Fruit fly (Drosophila melanogaster) whole organism, embryonic: ENCODE measurements around the gene CG43319.
A peak's percentile ranks its signal among the peaks of the same experiment; 100 is the strongest.

ENCODE experiments used
- B-H1 ChIP-seq: fragments of 200-800 bp; sonication (Bioruptor generic); IDR thresholded peaks from 3 replicates; pipeline ENCODE4 v1.3.6; 2022; ENCODE audit warnings: missing biosample characterization, missing genetic modification characterization
- BtbVII ChIP-seq: fragments of 200-800 bp; sonication (Bioruptor generic); optimal IDR thresholded peaks from 3 replicates; lab custom pipeline; 2017; ENCODE audit warnings: missing biosample characterization, mild to moderate bottlenecking, missing genetic modification characterization
- CG10543 ChIP-seq: fragments of 200-800 bp; sonication (Bioruptor generic); optimal IDR thresholded peaks from 3 replicates; lab custom pipeline; 2017; ENCODE audit warnings: missing biosample characterization, mild to moderate bottlenecking, missing genetic modification characterization, moderate library complexity
- CG11456 ChIP-seq: fragments of 200-800 bp; sonication (Bioruptor generic); IDR thresholded peaks from 3 replicates; pipeline ENCODE4 v1.3.6; 2022; ENCODE audit warnings: missing biosample characterization, missing genetic modification characterization
- CG14441 ChIP-seq: fragments of 200-800 bp; sonication (Bioruptor generic); IDR thresholded peaks from 2 replicates; pipeline ENCODE4 v1.3.6; 2022; ENCODE audit warnings: missing biosample characterization, missing genetic modification characterization
- CG14965 ChIP-seq: fragments of 200-800 bp; sonication (Bioruptor generic); optimal IDR thresholded peaks from 2 replicates; lab custom pipeline; 2016; ENCODE audit warnings: missing biosample characterization, missing genetic modification characterization, borderline replicate concordance
- CG17802 ChIP-seq: fragments of 200-800 bp; sonication (Bioruptor generic); optimal IDR thresholded peaks from 2 replicates; lab custom pipeline; 2018; ENCODE audit warnings: missing biosample characterization, mild to moderate bottlenecking, missing genetic modification characterization, moderate library complexity
- CG17829 ChIP-seq: fragments of 200-800 bp; optimal IDR thresholded peaks from 2 replicates; lab custom pipeline; 2019; ENCODE audit warnings: missing biosample characterization, mild to moderate bottlenecking, missing genetic modification characterization, moderate library complexity
- CG18262 ChIP-seq: fragments of 200-800 bp; optimal IDR thresholded peaks from 3 replicates; lab custom pipeline; 2019; ENCODE audit warnings: missing biosample characterization, mild to moderate bottlenecking, missing genetic modification characterization, moderate library complexity
- CG18599 ChIP-seq: fragments of 200-800 bp; sonication (Bioruptor generic); optimal IDR thresholded peaks from 3 replicates; lab custom pipeline; 2017; ENCODE audit warnings: missing biosample characterization, missing genetic modification characterization, mild to moderate bottlenecking, moderate library complexity, missing genetic modification reagents
- CG2116 ChIP-seq: fragments of 200-800 bp; sonication (Bioruptor generic); optimal IDR thresholded peaks from 3 replicates; lab custom pipeline; 2018; ENCODE audit warnings: missing biosample characterization, mild to moderate bottlenecking, missing genetic modification characterization
- CG30431 ChIP-seq: fragments of 200-800 bp; sonication (Bioruptor generic); optimal IDR thresholded peaks from 2 replicates; lab custom pipeline; 2017; ENCODE audit warnings: missing biosample characterization, missing genetic modification characterization
- CG32532 ChIP-seq: fragments of 200-800 bp; sonication (Bioruptor generic); IDR thresholded peaks from 2 replicates; pipeline ENCODE4 v1.3.6; 2022; ENCODE audit warnings: missing biosample characterization, missing genetic modification characterization
- CG43689 ChIP-seq: fragments of 200-800 bp; sonication (Bioruptor generic); IDR thresholded peaks from 2 replicates; pipeline ENCODE4 v1.3.6; 2022; ENCODE audit warnings: missing biosample characterization, missing genetic modification characterization
- CG8924 ChIP-seq: fragments of 200-800 bp; optimal IDR thresholded peaks from 3 replicates; lab custom pipeline; 2019; ENCODE audit warnings: missing biosample characterization, mild to moderate bottlenecking, missing genetic modification characterization, moderate library complexity
- CoRest ChIP-seq: fragments of 200-800 bp; sonication (Bioruptor generic); optimal IDR thresholded peaks from 3 replicates; lab custom pipeline; 2018; ENCODE audit warnings: missing biosample characterization, mild to moderate bottlenecking, missing genetic modification characterization, moderate library complexity
- Doc3 ChIP-seq: fragments of 200-800 bp; sonication (Bioruptor generic); IDR thresholded peaks from 3 replicates; pipeline ENCODE4 v1.3.6; 2022; ENCODE audit warnings: missing biosample characterization, missing genetic modification characterization; ENCODE audit not compliant: partially characterized antibody
- ERR ChIP-seq: fragments of 200-800 bp; sonication (Bioruptor generic); optimal IDR thresholded peaks from 2 replicates; lab custom pipeline; 2016; ENCODE audit warnings: missing biosample characterization, missing genetic modification characterization
- HmgZ ChIP-seq: fragments of 200-800 bp; sonication (Bioruptor generic); optimal IDR thresholded peaks from 2 replicates; lab custom pipeline; 2018; ENCODE audit warnings: missing biosample characterization, mild to moderate bottlenecking, missing genetic modification characterization
- MTF-1 ChIP-seq: fragments of 200-800 bp; sonication (Bioruptor generic); optimal IDR thresholded peaks from 2 replicates; lab custom pipeline; 2018; ENCODE audit warnings: missing biosample characterization, mild to moderate bottlenecking, missing genetic modification characterization, borderline replicate concordance
- Med ChIP-seq: fragments of 200-800 bp; sonication (Bioruptor generic); peaks from one replicate; lab custom pipeline; 2016; ENCODE audit warnings: missing biosample characterization, missing genetic modification characterization, mild to moderate bottlenecking, inconsistent platforms, moderate library complexity
- NFAT ChIP-seq: fragments of 200-800 bp; sonication (Bioruptor generic); IDR thresholded peaks from 2 replicates; pipeline ENCODE4 v1.3.6; 2022; ENCODE audit warnings: missing biosample characterization, missing genetic modification characterization
- Oli ChIP-seq: fragments of 200-800 bp; sonication (Bioruptor generic); optimal IDR thresholded peaks from 2 replicates; lab custom pipeline; 2018; ENCODE audit warnings: missing biosample characterization, mild to moderate bottlenecking, missing genetic modification characterization, moderate library complexity
- Opbp ChIP-seq: fragments of 200-800 bp; sonication (Bioruptor generic); IDR thresholded peaks from 3 replicates; pipeline ENCODE4 v1.3.6; 2022; ENCODE audit warnings: missing biosample characterization, missing genetic modification characterization; ENCODE audit not compliant: partially characterized antibody
- PHDP ChIP-seq: fragments of 200-800 bp; sonication (Bioruptor generic); optimal IDR thresholded peaks from 3 replicates; lab custom pipeline; 2018; ENCODE audit warnings: missing biosample characterization, mild to moderate bottlenecking, missing genetic modification characterization, moderate library complexity
- Ssrp ChIP-seq: fragments of 200-800 bp; sonication (Bioruptor generic); optimal IDR thresholded peaks from 2 replicates; lab custom pipeline; 2018; ENCODE audit warnings: missing biosample characterization, mild to moderate bottlenecking, missing genetic modification characterization, moderate library complexity
- Xrp1 ChIP-seq: fragments of 200-800 bp; sonication (Bioruptor generic); IDR thresholded peaks from 2 replicates; pipeline ENCODE4 v1.3.6; 2022; ENCODE audit warnings: missing biosample characterization, missing genetic modification characterization
- YL-1 ChIP-seq: fragments of 200-800 bp; sonication (Bioruptor generic); optimal IDR thresholded peaks from 3 replicates; lab custom pipeline; 2017; ENCODE audit warnings: missing biosample characterization, mild to moderate bottlenecking, missing genetic modification characterization
- bsh ChIP-seq, 2 experiments: fragments of 200-800 bp; sonication (Bioruptor generic); optimal IDR thresholded peaks; 2 replicates each; lab custom pipeline; 2017 to 2018; ENCODE audit warnings: mild to moderate bottlenecking in 2 of 2, missing biosample characterization in 2 of 2, missing genetic modification characterization in 2 of 2, moderate library complexity in 1 of 2
- cad ChIP-seq: fragments of >200 bp; optimal IDR thresholded peaks from 2 replicates; lab custom pipeline; 2017; ENCODE audit warnings: missing biosample characterization, missing genetic modification characterization
- chif ChIP-seq, 2 experiments: fragments of 200-800 bp; sonication (Bioruptor generic); optimal IDR thresholded peaks; 3 replicates each; lab custom pipeline; 2016; ENCODE audit warnings: missing biosample characterization in 2 of 2, missing genetic modification characterization in 2 of 2
- chinmo ChIP-seq: fragments of 200-800 bp; sonication (Bioruptor generic); IDR thresholded peaks from 4 replicates; pipeline ENCODE4 v1.3.6; 2022; ENCODE audit warnings: missing biosample characterization, missing genetic modification characterization; ENCODE audit not compliant: partially characterized antibody
- crp ChIP-seq, 2 experiments: fragments of 200-800 bp; sonication (Bioruptor generic); optimal IDR thresholded peaks; 2 replicates in 1 of 2; 3 replicates in 1 of 2; lab custom pipeline; 2017; ENCODE audit warnings: missing biosample characterization in 2 of 2, missing genetic modification characterization in 2 of 2, mild to moderate bottlenecking in 1 of 2, moderate library complexity in 1 of 2
- danr ChIP-seq: fragments of 200-800 bp; sonication (Bioruptor generic); IDR thresholded peaks from 2 replicates; pipeline ENCODE4 v1.3.6; 2022; ENCODE audit warnings: missing biosample characterization, missing genetic modification characterization
- ems ChIP-seq: fragments of 200-800 bp; sonication (Bioruptor generic); optimal IDR thresholded peaks from 3 replicates; lab custom pipeline; 2016; ENCODE audit warnings: missing biosample characterization, missing genetic modification characterization
- esg ChIP-seq: fragments of 200-800 bp; sonication (Bioruptor generic); conservative IDR thresholded peaks from 2 replicates; pipeline ENCODE4 v1.3.6; 2022; ENCODE audit warnings: missing biosample characterization, missing genetic modification characterization
- grn ChIP-seq: fragments of 200-800 bp; sonication (Bioruptor generic); optimal IDR thresholded peaks from 3 replicates; lab custom pipeline; 2017; ENCODE audit warnings: missing biosample characterization, missing genetic modification characterization
- nom ChIP-seq: fragments of 200-800 bp; sonication (Bioruptor generic); optimal IDR thresholded peaks from 2 replicates; lab custom pipeline; 2017; ENCODE audit warnings: missing biosample characterization, missing genetic modification characterization, mild to moderate bottlenecking, moderate library complexity, missing genetic modification reagents
- p53 ChIP-seq: fragments of 200-800 bp; sonication (Bioruptor generic); optimal IDR thresholded peaks from 2 replicates; lab custom pipeline; 2016; ENCODE audit warnings: missing biosample characterization, missing genetic modification characterization
- pb ChIP-seq: fragments of 200-800 bp; sonication (Bioruptor generic); optimal IDR thresholded peaks from 3 replicates; lab custom pipeline; 2016; ENCODE audit warnings: missing biosample characterization, missing genetic modification characterization
- pita ChIP-seq: fragments of 200-800 bp; sonication (Bioruptor generic); optimal IDR thresholded peaks from 2 replicates; lab custom pipeline; 2017; ENCODE audit warnings: missing biosample characterization, mild to moderate bottlenecking, missing genetic modification characterization
- scrt ChIP-seq: fragments of 200-800 bp; sonication (Bioruptor generic); optimal IDR thresholded peaks from 2 replicates; lab custom pipeline; 2018; ENCODE audit warnings: missing biosample characterization, mild to moderate bottlenecking, missing genetic modification characterization, moderate library complexity
- slbo ChIP-seq: fragments of 200-800 bp; sonication (Bioruptor generic); IDR thresholded peaks from 2 replicates; pipeline ENCODE4 v1.3.6; 2022; ENCODE audit warnings: missing biosample characterization, missing genetic modification characterization
- sug ChIP-seq: fragments of 200-800 bp; optimal IDR thresholded peaks from 2 replicates; lab custom pipeline; 2019; ENCODE audit warnings: missing biosample characterization, mild to moderate bottlenecking, missing genetic modification characterization, moderate library complexity
- toy ChIP-seq: fragments of 200-800 bp; sonication (Bioruptor generic); IDR thresholded peaks from 2 replicates; pipeline ENCODE4 v1.3.6; 2022; ENCODE audit warnings: missing biosample characterization, missing genetic modification characterization
- unpg ChIP-seq: fragments of 200-800 bp; sonication (Bioruptor generic); optimal IDR thresholded peaks from 3 replicates; lab custom pipeline; 2018; ENCODE audit warnings: missing biosample characterization, mild to moderate bottlenecking, missing genetic modification characterization, moderate library complexity

Gene CG43319

DNA sequence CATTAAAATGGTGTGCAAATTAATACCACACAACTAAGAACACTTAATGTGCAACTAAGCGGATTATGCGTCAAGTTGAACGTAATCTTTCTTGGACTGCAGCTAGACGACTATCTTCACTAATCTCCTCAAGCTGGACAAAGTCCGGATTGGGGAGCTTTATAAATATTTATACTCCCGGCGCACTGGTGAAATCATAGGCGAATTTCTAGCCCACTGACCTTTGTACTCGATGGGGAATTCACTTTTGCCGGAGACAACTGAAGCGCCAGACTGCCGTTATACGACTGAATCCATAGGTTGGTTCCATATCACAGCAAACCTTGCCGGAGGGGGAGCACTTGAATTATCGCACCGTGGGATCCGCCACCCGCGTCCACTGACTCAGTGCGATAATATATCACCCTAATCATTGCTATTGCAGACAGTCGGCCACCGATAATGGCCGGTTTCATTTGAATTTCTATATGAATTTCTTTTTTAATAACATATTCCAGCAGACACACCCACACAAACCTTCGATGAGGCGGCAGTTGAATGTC, 12.0 kb downstream of the CG43319 start:
- TF ChIP-seq Oli (tag; lab: Kevin White, UChicago) (no peak), cad (GFP tag; lab: Kevin White, UChicago) (peak; percentile 10), YL-1 (GFP tag; lab: Kevin White, UChicago) (no peak), nom (GFP tag; lab: Kevin White, UChicago) (peak; percentile 74), bsh (GFP tag; optimal IDR thresholded peaks at IDR 0.05; lab: Kevin White, UChicago) (peak in 1 of 2 experiments; percentile 49), chinmo (GFP tag; lab: Robert Waterston, UW) (0 out of 4 replicates have a peak, but pooled peaks have one; percentile 60), CG2116 (GFP tag; lab: Kevin White, UChicago) (no peak), ERR (GFP tag; lab: Kevin White, UChicago) (no peak), pita (GFP tag; lab: Kevin White, UChicago) (no peak), grn (GFP tag; lab: Kevin White, UChicago) (peak; percentile 71), Med (GFP tag; lab: Kevin White, UChicago) (peak; percentile 68), sug (tag; lab: Kevin White, UChicago) (peak; percentile 89)

DNA sequence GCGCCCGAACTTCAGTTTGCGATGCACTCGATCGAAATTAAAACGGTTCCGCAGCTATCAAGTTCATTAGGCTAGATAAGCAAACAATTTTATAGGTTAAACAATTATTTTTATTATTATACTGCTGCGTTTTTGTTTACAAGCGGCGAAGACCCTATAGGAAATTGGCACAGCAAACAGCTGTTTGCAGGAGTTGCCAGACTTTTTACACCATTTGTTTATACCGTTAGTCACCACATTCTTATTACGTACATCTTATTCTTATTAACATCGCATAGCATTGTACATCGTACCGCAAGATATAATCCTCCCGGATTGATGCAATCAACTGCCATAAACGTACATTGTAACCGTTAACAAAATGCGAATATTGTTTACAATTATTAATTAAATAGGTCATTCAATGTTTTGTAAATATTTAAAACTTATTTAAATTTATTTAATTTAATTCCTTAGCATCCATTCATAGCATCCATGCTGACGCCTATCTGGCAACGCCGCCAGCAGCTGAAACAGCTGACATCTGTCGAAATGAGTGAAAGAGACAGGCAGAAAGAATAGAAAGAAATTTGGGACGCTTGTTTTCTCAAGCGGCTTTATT, 12.6 kb downstream of the CG43319 start, which contains the start of the genes CROT and CG12877:
CROT (minus strand) TSS at position 171 of the 601 bp plus-strand sequence.
CG12877 (plus strand) TSS at position 520 of the 601 bp plus-strand sequence.
- TF ChIP-seq Ssrp (tag; lab: Kevin White, UChicago) (peak; percentile 84), Doc3 (GFP tag; lab: Robert Waterston, UW) (0 out of 3 replicates have a peak, but pooled peaks have one; percentile 25), toy (no peak), danr (GFP tag; lab: Robert Waterston, UW) (peak; percentile 75; the same call in 1 of the 2 replicates), Opbp (GFP tag; lab: Robert Waterston, UW) (no peak), BtbVII (GFP tag; lab: Kevin White, UChicago) (peak; percentile 48), chif (GFP tag; optimal IDR thresholded peaks at IDR 0.05; lab: Kevin White, UChicago) (peak; percentile 16 to 51), unpg (GFP tag; lab: Kevin White, UChicago) (peak; percentile 78), scrt (GFP tag; lab: Kevin White, UChicago) (peak; percentile 65), CG14441 (peak; percentile 78), CG18599 (GFP tag; lab: Kevin White, UChicago) (peak; percentile 80), crp (GFP tag; optimal IDR thresholded peaks at IDR 0.05; lab: Kevin White, UChicago) (peak; percentile 97 to 98), chinmo (GFP tag; lab: Robert Waterston, UW) (no peak), p53 (no peak), NFAT (GFP tag; lab: Robert Waterston, UW) (peak; percentile 43; the same call in 1 of the 2 replicates), CG17829 (tag; lab: Kevin White, UChicago) (peak; percentile 76), CG18262 (tag; lab: Kevin White, UChicago) (peak; percentile 99), CG43689 (no peak), CG30431 (GFP tag; lab: Kevin White, UChicago) (peak; percentile 79), pb (GFP tag; lab: Kevin White, UChicago) (no peak), PHDP (peak; percentile 80), CG32532 (GFP tag; lab: Robert Waterston, UW) (peak; percentile 84), Xrp1 (peak; percentile 76), CG10543 (GFP tag; lab: Kevin White, UChicago) (peak; percentile 84), MTF-1 (GFP tag; lab: Kevin White, UChicago) (no peak), CG14965 (GFP tag; lab: Kevin White, UChicago) (no peak), HmgZ (peak; percentile 63), B-H1 (GFP tag; lab: Robert Waterston, UW) (peak; percentile 28; the same call in 1 of the 3 replicates), CG11456 (GFP tag; lab: Robert Waterston, UW) (peak; percentile 73; the same call in 1 of the 3 replicates), ems (GFP tag; lab: Kevin White, UChicago) (peak; percentile 55), CoRest (tag; lab: Kevin White, UChicago) (peak; percentile 92), slbo (peak; percentile 89), CG17802 (tag; lab: Kevin White, UChicago) (peak; percentile 31), esg (GFP tag; lab: Robert Waterston, UW) (peak; percentile 77), CG8924 (tag; lab: Kevin White, UChicago) (peak; percentile 87)
